Worm (Caenorhabditis elegans): ENCODE results near the gene nstp-10.

nstp-10 gene

ce11 chrV:9549459-9549858, at the start of gene nstp-10:
Gene nstp-10, minus strand, starts transcription at chrV:9549836.
- TF ChIP-seq him-1 (tag; optimal IDR thresholded peaks at IDR 0.05), result no peak
- no peak for TF ChIP-seq dao-5 (tag; optimal IDR thresholded peaks at IDR 0.05)
- peak; percentile 65 for TF ChIP-seq W03F9.2 (tag; optimal IDR thresholded peaks at IDR 0.05)

ce11 chrV:9590317-9590716, 40.7 kb upstream of the nstp-10 start, which contains the start of gene K09G1.2:
Gene K09G1.2, plus strand, starts transcription at chrV:9590617.
- TF ChIP-seq dao-5 (tag; optimal IDR thresholded peaks at IDR 0.05), result no peak
- no peak for TF ChIP-seq him-1 (tag; optimal IDR thresholded peaks at IDR 0.05)
- no peak for TF ChIP-seq W03F9.2 (tag; optimal IDR thresholded peaks at IDR 0.05)

- TF ChIP-seq dao-5 (tag; optimal IDR thresholded peaks at IDR 0.05) (no peak), W03F9.2 (tag; optimal IDR thresholded peaks at IDR 0.05) (no peak), him-1 (tag; optimal IDR thresholded peaks at IDR 0.05) (no peak)
Measured at ce11 chrV:9588574-9588973, 38.9 kb upstream of the nstp-10 start.

ce11 chrV:9587619-9588018, 38.0 kb upstream of the nstp-10 start:
- TF ChIP-seq dao-5 (tag; optimal IDR thresholded peaks at IDR 0.05), result no peak
- TF ChIP-seq W03F9.2 (tag; optimal IDR thresholded peaks at IDR 0.05), result no peak
- no peak for TF ChIP-seq him-1 (tag; optimal IDR thresholded peaks at IDR 0.05)

- TF ChIP-seq him-1 (tag; optimal IDR thresholded peaks at IDR 0.05) (no peak), W03F9.2 (tag; optimal IDR thresholded peaks at IDR 0.05) (no peak), dao-5 (tag; optimal IDR thresholded peaks at IDR 0.05) (no peak)
Measured at ce11 chrV:9584263-9584662, 34.6 kb upstream of the nstp-10 start.

ce11 chrV:9583323-9583644, 33.6 kb upstream of the nstp-10 start, which contains the start of gene K09G1.1:
Gene K09G1.1, plus strand, starts transcription at chrV:9583545.
- TF ChIP-seq W03F9.2 (tag; optimal IDR thresholded peaks at IDR 0.05), result no peak
- TF ChIP-seq dao-5 (tag; optimal IDR thresholded peaks at IDR 0.05), result no peak
- no peak for TF ChIP-seq him-1 (tag; optimal IDR thresholded peaks at IDR 0.05)

- no peak for TF ChIP-seq W03F9.2 (tag; optimal IDR thresholded peaks at IDR 0.05)
- TF ChIP-seq him-1 (tag; optimal IDR thresholded peaks at IDR 0.05), result no peak
- no peak for TF ChIP-seq dao-5 (tag; optimal IDR thresholded peaks at IDR 0.05)
Measured at ce11 chrV:9582594-9583322, 33.1 kb upstream of the nstp-10 start, which contains the start of gene rtfo-1. Gene rtfo-1, minus strand, starts transcription at chrV:9582644.

- TF ChIP-seq W03F9.2 (tag; optimal IDR thresholded peaks at IDR 0.05) (no peak), dao-5 (tag; optimal IDR thresholded peaks at IDR 0.05) (no peak), him-1 (tag; optimal IDR thresholded peaks at IDR 0.05) (no peak)
Measured at ce11 chrV:9576991-9577390, 27.4 kb upstream of the nstp-10 start, which contains the start of gene F25B3.2. Gene F25B3.2, plus strand, starts transcription at chrV:9577291.

- TF ChIP-seq dao-5 (tag; optimal IDR thresholded peaks at IDR 0.05) (no peak), him-1 (tag; optimal IDR thresholded peaks at IDR 0.05) (no peak), W03F9.2 (tag; optimal IDR thresholded peaks at IDR 0.05) (no peak)
Measured at ce11 chrV:9571673-9572072, 22.0 kb upstream of the nstp-10 start.

ce11 chrV:9571056-9571455, 21.4 kb upstream of the nstp-10 start:
- no peak for TF ChIP-seq dao-5 (tag; optimal IDR thresholded peaks at IDR 0.05)
- no peak for TF ChIP-seq W03F9.2 (tag; optimal IDR thresholded peaks at IDR 0.05)
- TF ChIP-seq him-1 (tag; optimal IDR thresholded peaks at IDR 0.05), result no peak

- TF ChIP-seq W03F9.2 (tag; optimal IDR thresholded peaks at IDR 0.05), result no peak
- TF ChIP-seq him-1 (tag; optimal IDR thresholded peaks at IDR 0.05), result no peak
- no peak for TF ChIP-seq dao-5 (tag; optimal IDR thresholded peaks at IDR 0.05)
Measured at ce11 chrV:9570197-9570596, 20.6 kb upstream of the nstp-10 start, which contains the start of gene F25B3.5. Gene F25B3.5, minus strand, starts transcription at chrV:9570297.

ce11 chrV:9568707-9569106, 19.1 kb upstream of the nstp-10 start, which contains the start of gene F25B3.4:
Gene F25B3.4, minus strand, starts transcription at chrV:9568807.
- no peak for TF ChIP-seq him-1 (tag; optimal IDR thresholded peaks at IDR 0.05)
- TF ChIP-seq W03F9.2 (tag; optimal IDR thresholded peaks at IDR 0.05), result no peak
- no peak for TF ChIP-seq dao-5 (tag; optimal IDR thresholded peaks at IDR 0.05)

ce11 chrV:9563585-9563984, 13.9 kb upstream of the nstp-10 start:
- TF ChIP-seq dao-5 (tag; optimal IDR thresholded peaks at IDR 0.05) (no peak), him-1 (tag; optimal IDR thresholded peaks at IDR 0.05) (no peak)

ce11 chrV:9561624-9562179, 12.1 kb upstream of the nstp-10 start, which contains the start of gene rgef-1:
Gene rgef-1, minus strand, starts transcription at chrV:9561674.
- TF ChIP-seq him-1 (tag; optimal IDR thresholded peaks at IDR 0.05) (peak; percentile 61), dao-5 (tag; optimal IDR thresholded peaks at IDR 0.05) (no peak)

Data from whole organism, L4/young adult.